Fruit fly (Drosophila melanogaster) whole organism, wandering third instar larva: ENCODE data around the gene Tom40.

Experiments
- Abd-B ChIP-seq: fragments of >200 bp; optimal IDR thresholded peaks from 2 replicates; lab custom pipeline; 2017; ENCODE audit warnings: missing biosample characterization, missing genetic modification characterization
- CG32264 ChIP-seq: fragments of 200-800 bp; sonication (Bioruptor generic); optimal IDR thresholded peaks from 2 replicates; lab custom pipeline; 2016; ENCODE audit warnings: missing biosample characterization, missing genetic modification characterization
- CG9705 ChIP-seq: fragments of 200-800 bp; sonication (Bioruptor generic); optimal IDR thresholded peaks from 2 replicates; lab custom pipeline; 2018; ENCODE audit warnings: missing biosample characterization, mild to moderate bottlenecking, missing genetic modification characterization
- CrebA ChIP-seq: fragments of 200-800 bp; sonication (Bioruptor generic); optimal IDR thresholded peaks from 2 replicates; lab custom pipeline; 2016; ENCODE audit warnings: missing biosample characterization, mild to moderate bottlenecking, missing genetic modification characterization, borderline replicate concordance
- Dfd ChIP-seq: fragments of >200 bp; optimal IDR thresholded peaks from 2 replicates; lab custom pipeline; 2017; ENCODE audit warnings: missing biosample characterization, missing genetic modification characterization
- Dif ChIP-seq: fragments of 200-275, 200-300 bp; sonication (Bioruptor generic); optimal IDR thresholded peaks from 2 replicates; lab custom pipeline; 2018; ENCODE audit warnings: missing biosample characterization, missing genetic modification characterization; ENCODE audit not compliant: partially characterized antibody
- GATAd ChIP-seq: sonication (Bioruptor generic); optimal IDR thresholded peaks from 2 replicates; lab custom pipeline; 2016; ENCODE audit warnings: missing biosample characterization, missing genetic modification characterization
- HLH106 ChIP-seq: fragments of 200-800 bp; optimal IDR thresholded peaks from 3 replicates; lab custom pipeline; 2019; ENCODE audit warnings: missing biosample characterization, mild to moderate bottlenecking, missing genetic modification characterization, moderate library complexity
- Hnf4 ChIP-seq: fragments of 200-800 bp; sonication (Bioruptor generic); optimal IDR thresholded peaks from 2 replicates; lab custom pipeline; 2016; ENCODE audit warnings: missing biosample characterization, mild to moderate bottlenecking, missing genetic modification characterization
- Hr78 ChIP-seq: fragments of >200 bp; optimal IDR thresholded peaks from 2 replicates; lab custom pipeline; 2017; ENCODE audit warnings: missing biosample characterization, missing genetic modification characterization
- Hr83 ChIP-seq: fragments of 200-300 bp; sonication (Bioruptor generic); optimal IDR thresholded peaks from 2 replicates; lab custom pipeline; 2016; ENCODE audit warnings: missing biosample characterization, mild to moderate bottlenecking, missing genetic modification characterization, moderate library complexity; ENCODE audit not compliant: poor library complexity, severe bottlenecking
- Jra ChIP-seq: sonication (Bioruptor generic); optimal IDR thresholded peaks from 2 replicates; lab custom pipeline; 2016; ENCODE audit warnings: missing biosample characterization, missing genetic modification characterization
- Mio ChIP-seq: sonication (Bioruptor generic); optimal IDR thresholded peaks from 2 replicates; lab custom pipeline; 2016; ENCODE audit warnings: missing biosample characterization, missing genetic modification characterization
- Myc ChIP-seq: fragments of >200 bp; optimal IDR thresholded peaks from 2 replicates; lab custom pipeline; 2017
- N ChIP-seq: fragments of >200 bp; optimal IDR thresholded peaks from 2 replicates; lab custom pipeline; 2018; ENCODE audit warnings: missing biosample characterization, missing external identifiers, missing genetic modification characterization
- OdsH ChIP-seq: fragments of 200-800 bp; sonication (Bioruptor generic); optimal IDR thresholded peaks from 2 replicates; lab custom pipeline; 2016; ENCODE audit warnings: missing biosample characterization, mild to moderate bottlenecking, missing genetic modification characterization
- Rel ChIP-seq, 2 experiments: fragments of 200-800 bp; sonication (Bioruptor generic) in 1 of 2; optimal IDR thresholded peaks; 2 replicates in 1 of 2; 3 replicates in 1 of 2; lab custom pipeline; 2016 to 2019; ENCODE audit warnings: mild to moderate bottlenecking in 2 of 2, missing biosample characterization in 2 of 2, missing genetic modification characterization in 2 of 2, moderate library complexity in 1 of 2
- Sp1 ChIP-seq: fragments of 200-800 bp; sonication (Bioruptor generic); optimal IDR thresholded peaks from 3 replicates; lab custom pipeline; 2019; ENCODE audit warnings: missing biosample characterization, mild to moderate bottlenecking, missing genetic modification characterization, moderate library complexity
- Vsx2 ChIP-seq: fragments of 200-300, 225-300 bp; sonication (Bioruptor generic); optimal IDR thresholded peaks from 2 replicates; lab custom pipeline; 2018; ENCODE audit warnings: missing biosample characterization, missing genetic modification characterization; ENCODE audit not compliant: partially characterized antibody
- br ChIP-seq: fragments of 200-800 bp; sonication (Bioruptor generic); optimal IDR thresholded peaks from 2 replicates; lab custom pipeline; 2016; ENCODE audit warnings: missing biosample characterization, missing genetic modification characterization
- brk ChIP-seq: fragments of 200-800 bp; sonication (Bioruptor generic); optimal IDR thresholded peaks from 2 replicates; lab custom pipeline; 2016; ENCODE audit warnings: missing biosample characterization, mild to moderate bottlenecking, missing genetic modification characterization
- dl ChIP-seq, 2 experiments: fragments of 175-275, 200-275 bp in 1 of 2; fragments of 200-275 bp in 1 of 2; sonication (Bioruptor generic); optimal IDR thresholded peaks; lab custom pipeline; 2018; ENCODE audit warnings: mild to moderate bottlenecking in 2 of 2, missing biosample characterization in 2 of 2, missing genetic modification characterization in 2 of 2, moderate library complexity in 2 of 2; ENCODE audit not compliant: partially characterized antibody in 2 of 2, insufficient read depth in 1 of 2
- dmrt93B ChIP-seq: fragments of 200-800 bp; sonication (Bioruptor generic); optimal IDR thresholded peaks from 2 replicates; lab custom pipeline; 2018; ENCODE audit warnings: missing biosample characterization, mild to moderate bottlenecking, missing genetic modification characterization
- dsf ChIP-seq: sonication (Bioruptor generic); optimal IDR thresholded peaks from 2 replicates; lab custom pipeline; 2016; ENCODE audit warnings: missing biosample characterization, missing genetic modification characterization, borderline replicate concordance
- ey ChIP-seq: fragments of 200-800 bp; sonication (Bioruptor generic); optimal IDR thresholded peaks from 2 replicates; lab custom pipeline; 2016; ENCODE audit warnings: missing biosample characterization, missing genetic modification characterization
- foxo ChIP-seq, 2 experiments: fragments of 200-800 bp; sonication (Bioruptor generic); optimal IDR thresholded peaks; 2 replicates in 1 of 2; 3 replicates in 1 of 2; lab custom pipeline; 2016 to 2017; ENCODE audit warnings: missing biosample characterization in 2 of 2, missing genetic modification characterization in 2 of 2
- fru ChIP-seq: fragments of 200-800 bp; sonication (Bioruptor generic); optimal IDR thresholded peaks from 3 replicates; lab custom pipeline; 2016; ENCODE audit warnings: missing biosample characterization, mild to moderate bottlenecking, missing genetic modification characterization
- h ChIP-seq: fragments of 200-800 bp; sonication (Bioruptor generic); optimal IDR thresholded peaks from 3 replicates; lab custom pipeline; 2016; ENCODE audit warnings: missing biosample characterization, mild to moderate bottlenecking, missing genetic modification characterization
- jim ChIP-seq: fragments of 175-275, 200-325 bp; sonication (Bioruptor generic); optimal IDR thresholded peaks from 2 replicates; lab custom pipeline; 2016; ENCODE audit warnings: missing biosample characterization, mild to moderate bottlenecking, missing genetic modification characterization
- lola ChIP-seq: fragments of >200 bp; optimal IDR thresholded peaks from 2 replicates; lab custom pipeline; 2017; ENCODE audit warnings: missing biosample characterization, missing genetic modification characterization
- pan ChIP-seq: fragments of >200 bp; optimal IDR thresholded peaks from 2 replicates; lab custom pipeline; 2017
- psq ChIP-seq: fragments of 200-800 bp; sonication (Bioruptor generic); optimal IDR thresholded peaks from 3 replicates; lab custom pipeline; 2017; ENCODE audit warnings: missing biosample characterization, mild to moderate bottlenecking, missing genetic modification characterization, moderate library complexity
- rgr ChIP-seq: fragments of 200-800 bp; sonication (Bioruptor generic); optimal IDR thresholded peaks from 3 replicates; lab custom pipeline; 2016; ENCODE audit warnings: missing biosample characterization, mild to moderate bottlenecking, missing genetic modification characterization
- sage ChIP-seq: fragments of 200-800 bp; sonication (Bioruptor generic); optimal IDR thresholded peaks from 2 replicates; lab custom pipeline; 2016; ENCODE audit warnings: missing biosample characterization, mild to moderate bottlenecking, missing genetic modification characterization
- sv ChIP-seq: fragments of 200-800 bp; sonication (Bioruptor generic); optimal IDR thresholded peaks from 3 replicates; lab custom pipeline; 2016; ENCODE audit warnings: missing biosample characterization, missing genetic modification characterization
- tai ChIP-seq: sonication (Bioruptor generic); optimal IDR thresholded peaks from 2 replicates; lab custom pipeline; 2016; ENCODE audit warnings: missing biosample characterization, missing genetic modification characterization
- usp ChIP-seq: fragments of >200 bp; optimal IDR thresholded peaks from 2 replicates; lab custom pipeline; 2017; ENCODE audit warnings: missing biosample characterization, missing genetic modification characterization
- woc ChIP-seq: sonication (Bioruptor generic); optimal IDR thresholded peaks from 2 replicates; lab custom pipeline; 2016; ENCODE audit warnings: missing biosample characterization, mild to moderate bottlenecking, missing genetic modification characterization

Gene Tom40

dm6 chrX:7707350-7708241 is 29.1 kb upstream of the Tom40 start:
- no peak for TF ChIP-seq HLH106 (tag; lab: Kevin White, UChicago)
- TF ChIP-seq pan (lab: Kevin White, UChicago) = peak; percentile 44
- TF ChIP-seq, all 38 proteins: peak for 1

- no peak for TF ChIP-seq lola
- peak; percentile 73 for TF ChIP-seq HLH106 (tag; lab: Kevin White, UChicago)
- TF ChIP-seq fru (GFP tag; lab: Kevin White, UChicago) = peak; percentile 91
- TF ChIP-seq Rel (GFP tag; optimal IDR thresholded peaks at IDR 0.05; lab: Kevin White, UChicago) = peak; percentile 53
- peak; percentile 10 for TF ChIP-seq Rel (tag; optimal IDR thresholded peaks at IDR 0.05; lab: Kevin White, UChicago)
- TF ChIP-seq jim = no peak
- TF ChIP-seq N (GFP tag; lab: Kevin White, UChicago) = no peak
- TF ChIP-seq dsf = no peak
- peak; percentile 82 for TF ChIP-seq h (GFP tag; lab: Kevin White, UChicago)
- TF ChIP-seq brk = no peak
- TF ChIP-seq Hnf4 (GFP tag; lab: Kevin White, UChicago) = peak; percentile 58
- TF ChIP-seq GATAd (GFP tag; lab: Kevin White, UChicago) = no peak
- peak; percentile 85 for TF ChIP-seq ey (GFP tag; lab: Kevin White, UChicago)
- peak; percentile 77 for TF ChIP-seq Sp1 (GFP tag; lab: Kevin White, UChicago)
- no peak for TF ChIP-seq Dfd
- TF ChIP-seq CrebA = no peak
- peak; percentile 36 for TF ChIP-seq Dif (GFP tag; lab: Kevin White, UChicago)
- TF ChIP-seq tai = peak; percentile 49
- no peak for TF ChIP-seq Hr83 (GFP tag; lab: Kevin White, UChicago)
- TF ChIP-seq Hr78 (GFP tag; lab: Kevin White, UChicago) = no peak
- no peak for TF ChIP-seq dl (GFP tag; optimal IDR thresholded peaks at IDR 0.05; lab: Kevin White, UChicago; ENCODE audit: insufficient read depth in 1 of 2, partially characterized antibody in 2 of 2)
- peak; percentile 19 to 85 for TF ChIP-seq foxo (GFP tag; optimal IDR thresholded peaks at IDR 0.05; lab: Kevin White, UChicago)
- TF ChIP-seq br (GFP tag; lab: Kevin White, UChicago) = peak; percentile 86
- no peak for TF ChIP-seq Myc
- TF ChIP-seq Mio = no peak
- no peak for TF ChIP-seq sage (GFP tag; lab: Kevin White, UChicago)
- TF ChIP-seq psq (GFP tag; lab: Kevin White, UChicago) = peak; percentile 88
- TF ChIP-seq Vsx2 (GFP tag; lab: Kevin White, UChicago) = no peak
- peak; percentile 19 for TF ChIP-seq CG32264
- TF ChIP-seq OdsH (GFP tag; lab: Kevin White, UChicago) = peak; percentile 75
- peak; percentile 67 for TF ChIP-seq woc (GFP tag; lab: Kevin White, UChicago)
- TF ChIP-seq pan (lab: Kevin White, UChicago) = no peak
- TF ChIP-seq Abd-B (GFP tag; lab: Kevin White, UChicago) = no peak
- peak; percentile 94 for TF ChIP-seq sv (GFP tag; lab: Kevin White, UChicago)
- TF ChIP-seq CG9705 (GFP tag; lab: Kevin White, UChicago) = peak; percentile 54
- TF ChIP-seq rgr (GFP tag; lab: Kevin White, UChicago) = peak; percentile 78
- peak; percentile 74 for TF ChIP-seq dmrt93B (GFP tag; lab: Kevin White, UChicago)
- no peak for TF ChIP-seq usp (GFP tag; lab: Kevin White, UChicago)
- peak; percentile 56 for TF ChIP-seq Jra
These were observed 27.6 kb upstream of the Tom40 start, which contains the start of gene CHES-1-like for dm6 chrX:7708942-7709707. TSS of gene CHES-1-like (minus strand) at chrX:7709385.
